Fruit fly (Drosophila melanogaster) whole organism, wandering third instar larva: ENCODE results near the gene CG14642.
A peak's percentile ranks its signal among the peaks of the same experiment; 100 is the strongest.

Experiments
- Abd-B ChIP-seq: fragments of >200 bp; optimal IDR thresholded peaks from 2 replicates; lab custom pipeline; 2017; ENCODE audit warnings: missing biosample characterization, missing genetic modification characterization
- CG32264 ChIP-seq: fragments of 200-800 bp; sonication (Bioruptor generic); optimal IDR thresholded peaks from 2 replicates; lab custom pipeline; 2016; ENCODE audit warnings: missing biosample characterization, missing genetic modification characterization
- CG9705 ChIP-seq: fragments of 200-800 bp; sonication (Bioruptor generic); optimal IDR thresholded peaks from 2 replicates; lab custom pipeline; 2018; ENCODE audit warnings: missing biosample characterization, mild to moderate bottlenecking, missing genetic modification characterization
- CrebA ChIP-seq: fragments of 200-800 bp; sonication (Bioruptor generic); optimal IDR thresholded peaks from 2 replicates; lab custom pipeline; 2016; ENCODE audit warnings: missing biosample characterization, mild to moderate bottlenecking, missing genetic modification characterization, borderline replicate concordance
- Dfd ChIP-seq: fragments of >200 bp; optimal IDR thresholded peaks from 2 replicates; lab custom pipeline; 2017; ENCODE audit warnings: missing biosample characterization, missing genetic modification characterization
- GATAd ChIP-seq: sonication (Bioruptor generic); optimal IDR thresholded peaks from 2 replicates; lab custom pipeline; 2016; ENCODE audit warnings: missing biosample characterization, missing genetic modification characterization
- Hnf4 ChIP-seq: fragments of 200-800 bp; sonication (Bioruptor generic); optimal IDR thresholded peaks from 2 replicates; lab custom pipeline; 2016; ENCODE audit warnings: missing biosample characterization, mild to moderate bottlenecking, missing genetic modification characterization
- Hr78 ChIP-seq: fragments of >200 bp; optimal IDR thresholded peaks from 2 replicates; lab custom pipeline; 2017; ENCODE audit warnings: missing biosample characterization, missing genetic modification characterization
- Hr83 ChIP-seq: fragments of 200-300 bp; sonication (Bioruptor generic); optimal IDR thresholded peaks from 2 replicates; lab custom pipeline; 2016; ENCODE audit warnings: missing biosample characterization, mild to moderate bottlenecking, missing genetic modification characterization, moderate library complexity; ENCODE audit not compliant: poor library complexity, severe bottlenecking
- Jra ChIP-seq: sonication (Bioruptor generic); optimal IDR thresholded peaks from 2 replicates; lab custom pipeline; 2016; ENCODE audit warnings: missing biosample characterization, missing genetic modification characterization
- Mio ChIP-seq: sonication (Bioruptor generic); optimal IDR thresholded peaks from 2 replicates; lab custom pipeline; 2016; ENCODE audit warnings: missing biosample characterization, missing genetic modification characterization
- Myc ChIP-seq: fragments of >200 bp; optimal IDR thresholded peaks from 2 replicates; lab custom pipeline; 2017
- N ChIP-seq: fragments of >200 bp; optimal IDR thresholded peaks from 2 replicates; lab custom pipeline; 2018; ENCODE audit warnings: missing biosample characterization, missing external identifiers, missing genetic modification characterization
- OdsH ChIP-seq: fragments of 200-800 bp; sonication (Bioruptor generic); optimal IDR thresholded peaks from 2 replicates; lab custom pipeline; 2016; ENCODE audit warnings: missing biosample characterization, mild to moderate bottlenecking, missing genetic modification characterization
- Rel ChIP-seq, 2 experiments: fragments of 200-800 bp; sonication (Bioruptor generic) in 1 of 2; optimal IDR thresholded peaks; 2 replicates in 1 of 2; 3 replicates in 1 of 2; lab custom pipeline; 2016 to 2019; ENCODE audit warnings: mild to moderate bottlenecking in 2 of 2, missing biosample characterization in 2 of 2, missing genetic modification characterization in 2 of 2, moderate library complexity in 1 of 2
- Vsx2 ChIP-seq: fragments of 200-300, 225-300 bp; sonication (Bioruptor generic); optimal IDR thresholded peaks from 2 replicates; lab custom pipeline; 2018; ENCODE audit warnings: missing biosample characterization, missing genetic modification characterization; ENCODE audit not compliant: partially characterized antibody
- brk ChIP-seq: fragments of 200-800 bp; sonication (Bioruptor generic); optimal IDR thresholded peaks from 2 replicates; lab custom pipeline; 2016; ENCODE audit warnings: missing biosample characterization, mild to moderate bottlenecking, missing genetic modification characterization
- dl ChIP-seq, 2 experiments: fragments of 175-275, 200-275 bp in 1 of 2; fragments of 200-275 bp in 1 of 2; sonication (Bioruptor generic); optimal IDR thresholded peaks; lab custom pipeline; 2018; ENCODE audit warnings: mild to moderate bottlenecking in 2 of 2, missing biosample characterization in 2 of 2, missing genetic modification characterization in 2 of 2, moderate library complexity in 2 of 2; ENCODE audit not compliant: partially characterized antibody in 2 of 2, insufficient read depth in 1 of 2
- dmrt93B ChIP-seq: fragments of 200-800 bp; sonication (Bioruptor generic); optimal IDR thresholded peaks from 2 replicates; lab custom pipeline; 2018; ENCODE audit warnings: missing biosample characterization, mild to moderate bottlenecking, missing genetic modification characterization
- ey ChIP-seq: fragments of 200-800 bp; sonication (Bioruptor generic); optimal IDR thresholded peaks from 2 replicates; lab custom pipeline; 2016; ENCODE audit warnings: missing biosample characterization, missing genetic modification characterization
- foxo ChIP-seq, 2 experiments: fragments of 200-800 bp; sonication (Bioruptor generic); optimal IDR thresholded peaks; 2 replicates in 1 of 2; 3 replicates in 1 of 2; lab custom pipeline; 2016 to 2017; ENCODE audit warnings: missing biosample characterization in 2 of 2, missing genetic modification characterization in 2 of 2
- jim ChIP-seq: fragments of 175-275, 200-325 bp; sonication (Bioruptor generic); optimal IDR thresholded peaks from 2 replicates; lab custom pipeline; 2016; ENCODE audit warnings: missing biosample characterization, mild to moderate bottlenecking, missing genetic modification characterization
- pan ChIP-seq: fragments of >200 bp; optimal IDR thresholded peaks from 2 replicates; lab custom pipeline; 2017
- rgr ChIP-seq: fragments of 200-800 bp; sonication (Bioruptor generic); optimal IDR thresholded peaks from 3 replicates; lab custom pipeline; 2016; ENCODE audit warnings: missing biosample characterization, mild to moderate bottlenecking, missing genetic modification characterization
- sage ChIP-seq: fragments of 200-800 bp; sonication (Bioruptor generic); optimal IDR thresholded peaks from 2 replicates; lab custom pipeline; 2016; ENCODE audit warnings: missing biosample characterization, mild to moderate bottlenecking, missing genetic modification characterization
- sv ChIP-seq: fragments of 200-800 bp; sonication (Bioruptor generic); optimal IDR thresholded peaks from 3 replicates; lab custom pipeline; 2016; ENCODE audit warnings: missing biosample characterization, missing genetic modification characterization
- tai ChIP-seq: sonication (Bioruptor generic); optimal IDR thresholded peaks from 2 replicates; lab custom pipeline; 2016; ENCODE audit warnings: missing biosample characterization, missing genetic modification characterization
- usp ChIP-seq: fragments of >200 bp; optimal IDR thresholded peaks from 2 replicates; lab custom pipeline; 2017; ENCODE audit warnings: missing biosample characterization, missing genetic modification characterization
- woc ChIP-seq: sonication (Bioruptor generic); optimal IDR thresholded peaks from 2 replicates; lab custom pipeline; 2016; ENCODE audit warnings: missing biosample characterization, mild to moderate bottlenecking, missing genetic modification characterization

The CG14642 gene

dm6 chr3R:4242209-4242887 is at the start of gene CG14642:
CG14642 (minus strand) TSS chr3R:4242717.
- no peak for TF ChIP-seq brk (GFP tag; lab: Kevin White, UChicago)
- TF ChIP-seq Rel (GFP tag; optimal IDR thresholded peaks at IDR 0.05; lab: Kevin White, UChicago) = no peak
- peak; percentile 47 for TF ChIP-seq Rel (tag; optimal IDR thresholded peaks at IDR 0.05; lab: Kevin White, UChicago)
- no peak for TF ChIP-seq Hnf4 (GFP tag; lab: Kevin White, UChicago)
- TF ChIP-seq CrebA = no peak
- no peak for TF ChIP-seq sv
- TF ChIP-seq Dfd (GFP tag; lab: Kevin White, UChicago) = peak; percentile 99
- TF ChIP-seq, all 38 proteins: peak for 2

dm6 chr3R:4292185-4292584 is 49.7 kb upstream of the CG14642 start:
- TF ChIP-seq Dfd (GFP tag; lab: Kevin White, UChicago) = no peak
- TF ChIP-seq CG9705 = no peak
- no peak for TF ChIP-seq CrebA
- no peak for TF ChIP-seq CG32264 (GFP tag; lab: Kevin White, UChicago)
- TF ChIP-seq OdsH (GFP tag; lab: Kevin White, UChicago) = no peak
- TF ChIP-seq Myc (lab: Kevin White, UChicago) = no peak
- TF ChIP-seq sage = no peak
- no peak for TF ChIP-seq brk (GFP tag; lab: Kevin White, UChicago)
- TF ChIP-seq jim = no peak
- TF ChIP-seq Abd-B (GFP tag; lab: Kevin White, UChicago) = no peak
- TF ChIP-seq dl (GFP tag; optimal IDR thresholded peaks at IDR 0.05; lab: Kevin White, UChicago; ENCODE audit: insufficient read depth in 1 of 2, partially characterized antibody in 2 of 2) = no peak
- TF ChIP-seq N = no peak
- TF ChIP-seq pan = no peak
- TF ChIP-seq dmrt93B (GFP tag; lab: Kevin White, UChicago) = no peak
- TF ChIP-seq usp = no peak
- TF ChIP-seq rgr (GFP tag; lab: Kevin White, UChicago) = no peak

- TF ChIP-seq pan = no peak
- TF ChIP-seq Vsx2 (GFP tag; lab: Kevin White, UChicago) = peak; percentile 56
- no peak for TF ChIP-seq Hr78 (GFP tag; lab: Kevin White, UChicago)
- no peak for TF ChIP-seq Abd-B (GFP tag; lab: Kevin White, UChicago)
- TF ChIP-seq Hr83 (GFP tag; lab: Kevin White, UChicago) = no peak
- TF ChIP-seq, all 38 proteins: peak for 1
Observed at dm6 chr3R:4291289-4291688, 48.8 kb upstream of the CG14642 start.

dm6 chr3R:4284376-4284953 is 41.9 kb upstream of the CG14642 start:
- TF ChIP-seq N (no peak), brk (GFP tag; lab: Kevin White, UChicago) (no peak), CrebA (no peak), dl (GFP tag; optimal IDR thresholded peaks at IDR 0.05; lab: Kevin White, UChicago; ENCODE audit: insufficient read depth in 1 of 2, partially characterized antibody in 2 of 2) (no peak), Mio (no peak), sv (no peak), Dfd (GFP tag; lab: Kevin White, UChicago) (no peak), Vsx2 (GFP tag; lab: Kevin White, UChicago) (no peak), foxo (GFP tag; optimal IDR thresholded peaks at IDR 0.05; lab: Kevin White, UChicago) (no peak), ey (no peak), tai (GFP tag; lab: Kevin White, UChicago) (no peak), GATAd (GFP tag; lab: Kevin White, UChicago) (no peak)

- no peak for TF ChIP-seq CrebA
- no peak for TF ChIP-seq Abd-B (GFP tag; lab: Kevin White, UChicago)
- no peak for TF ChIP-seq CG32264 (GFP tag; lab: Kevin White, UChicago)
- TF ChIP-seq GATAd (GFP tag; lab: Kevin White, UChicago) = no peak
- no peak for TF ChIP-seq pan
- TF ChIP-seq woc = no peak
- no peak for TF ChIP-seq OdsH (GFP tag; lab: Kevin White, UChicago)
- TF ChIP-seq Hr83 (GFP tag; lab: Kevin White, UChicago) = no peak
- no peak for TF ChIP-seq Jra
- no peak for TF ChIP-seq ey
- TF ChIP-seq CG9705 = no peak
- TF ChIP-seq Vsx2 (GFP tag; lab: Kevin White, UChicago) = no peak
- TF ChIP-seq foxo (GFP tag; optimal IDR thresholded peaks at IDR 0.05; lab: Kevin White, UChicago) = no peak
Observed at dm6 chr3R:4282207-4282606, 39.7 kb upstream of the CG14642 start.
